Fruit fly (Drosophila melanogaster) whole organism, embryonic: ENCODE data around the gene CG42581.
"Not testable (repeated sequence)": the region's sequence is repeated elsewhere in the genome, so short reads cannot be mapped to it uniquely, and the experiment has no call there.

Source experiments
- Awh ChIP-seq: fragments of 200-800 bp; sonication (Bioruptor generic); IDR thresholded peaks from 2 replicates; pipeline ENCODE4, ENCODE4 v1.3.6; 2022; ENCODE audit warnings: missing biosample characterization, missing genetic modification characterization
- B-H1 ChIP-seq: fragments of 200-800 bp; sonication (Bioruptor generic); IDR thresholded peaks from 3 replicates; pipeline ENCODE4 v1.3.6; 2022; ENCODE audit warnings: missing biosample characterization, missing genetic modification characterization
- B-H2 ChIP-seq: fragments of 200-800 bp; sonication (Bioruptor generic); optimal IDR thresholded peaks from 2 replicates; lab custom pipeline; 2018; ENCODE audit warnings: missing biosample characterization, mild to moderate bottlenecking, missing genetic modification characterization
- C15 ChIP-seq: fragments of 200-800 bp; sonication (Bioruptor generic); IDR thresholded peaks from 3 replicates; pipeline ENCODE4 v1.3.6; 2022; ENCODE audit warnings: missing biosample characterization, missing genetic modification characterization
- CG12104 ChIP-seq: fragments of 200-800 bp; sonication (Bioruptor generic); optimal IDR thresholded peaks from 3 replicates; lab custom pipeline; 2016; ENCODE audit warnings: missing biosample characterization, missing genetic modification characterization
- CG12299 ChIP-seq: fragments of 200-800 bp; sonication (Bioruptor generic); optimal IDR thresholded peaks from 2 replicates; lab custom pipeline; 2018; ENCODE audit warnings: missing biosample characterization, mild to moderate bottlenecking, missing genetic modification characterization
- CG1602 ChIP-seq: fragments of 200-800 bp; sonication (Bioruptor generic); optimal IDR thresholded peaks from 3 replicates; lab custom pipeline; 2016; ENCODE audit warnings: missing biosample characterization, missing genetic modification characterization
- CG1603 ChIP-seq: fragments of 200-800 bp; sonication (Bioruptor generic); optimal IDR thresholded peaks from 2 replicates; lab custom pipeline; 2019; ENCODE audit warnings: missing biosample characterization, mild to moderate bottlenecking, missing genetic modification characterization, moderate library complexity
- CG16813 ChIP-seq: fragments of 200-800 bp; sonication (Bioruptor generic); IDR thresholded peaks from 3 replicates; pipeline ENCODE4 v1.3.6; 2022; ENCODE audit warnings: missing biosample characterization, missing genetic modification characterization; ENCODE audit not compliant: partially characterized antibody
- CG17912 ChIP-seq: fragments of 200-800 bp; sonication (Bioruptor generic); optimal IDR thresholded peaks from 2 replicates; lab custom pipeline; 2018; ENCODE audit warnings: missing biosample characterization, mild to moderate bottlenecking, missing genetic modification characterization
- CG34224 ChIP-seq: fragments of 200-800 bp; sonication (Bioruptor generic); IDR thresholded peaks from 3 replicates; pipeline ENCODE4 v1.3.6; 2022; ENCODE audit warnings: missing biosample characterization, missing genetic modification characterization; ENCODE audit not compliant: partially characterized antibody
- CG4282 ChIP-seq: fragments of 200-800 bp; sonication (Bioruptor generic); optimal IDR thresholded peaks from 2 replicates; lab custom pipeline; 2016; ENCODE audit warnings: missing biosample characterization, missing genetic modification characterization
- CG4424 ChIP-seq: fragments of 200-800 bp; sonication (Bioruptor generic); optimal IDR thresholded peaks from 3 replicates; lab custom pipeline; 2016; ENCODE audit warnings: missing biosample characterization, missing genetic modification characterization
- CG7372 ChIP-seq: fragments of 200-800 bp; sonication (Bioruptor generic); IDR thresholded peaks from 2 replicates; pipeline ENCODE4 v1.3.6; 2022; ENCODE audit warnings: missing biosample characterization, missing genetic modification characterization
- CG8359 ChIP-seq: fragments of 200-800 bp; sonication (Bioruptor generic); optimal IDR thresholded peaks from 2 replicates; lab custom pipeline; 2017; ENCODE audit warnings: missing biosample characterization, mild to moderate bottlenecking, missing genetic modification characterization, borderline replicate concordance
- CG8478 ChIP-seq: fragments of >200 bp; optimal IDR thresholded peaks from 2 replicates; lab custom pipeline; 2018
- CG9609 ChIP-seq: fragments of 200-800 bp; sonication (Bioruptor generic); optimal IDR thresholded peaks from 3 replicates; lab custom pipeline; 2016; ENCODE audit warnings: missing biosample characterization, missing genetic modification characterization
- CG9817 ChIP-seq: fragments of 200-800 bp; sonication (Bioruptor generic); optimal IDR thresholded peaks from 2 replicates; lab custom pipeline; 2018; ENCODE audit warnings: missing biosample characterization, mild to moderate bottlenecking, missing genetic modification characterization, moderate library complexity
- Dek ChIP-seq: fragments of 200-800 bp; sonication (Bioruptor generic); optimal IDR thresholded peaks from 3 replicates; lab custom pipeline; 2019; ENCODE audit warnings: missing biosample characterization, mild to moderate bottlenecking, missing genetic modification characterization, moderate library complexity
- Dip2 ChIP-seq: fragments of 200-800 bp; sonication (Bioruptor generic); IDR thresholded peaks from 2 replicates; pipeline ENCODE4 v1.3.6; 2022; ENCODE audit warnings: missing biosample characterization, missing genetic modification characterization
- Ets65A ChIP-seq: fragments of 200-800 bp; sonication (Bioruptor generic); peaks from one replicate; lab custom pipeline; 2016; ENCODE audit warnings: missing biosample characterization, missing genetic modification characterization
- Gug ChIP-seq: fragments of 200-800 bp; sonication (Bioruptor generic); IDR thresholded peaks from 4 replicates; pipeline ENCODE4 v1.3.6; 2022; ENCODE audit warnings: missing biosample characterization, missing genetic modification characterization
- Hmr ChIP-seq: fragments of 200-800 bp; sonication (Bioruptor generic); optimal IDR thresholded peaks from 3 replicates; lab custom pipeline; 2017; ENCODE audit warnings: mild to moderate bottlenecking, missing biosample characterization, missing genetic modification reagents, missing genetic modification characterization
- Hr51 ChIP-seq, 2 experiments: fragments of 200-800 bp; sonication (Bioruptor generic); optimal IDR thresholded peaks; 2 replicates in 1 of 2; 3 replicates in 1 of 2; lab custom pipeline; 2016 to 2018; ENCODE audit warnings: missing biosample characterization in 2 of 2, missing genetic modification characterization in 2 of 2, mild to moderate bottlenecking in 1 of 2, moderate library complexity in 1 of 2
- Lhr ChIP-seq: fragments of 200-800 bp; sonication (Bioruptor generic); optimal IDR thresholded peaks from 3 replicates; lab custom pipeline; 2017; ENCODE audit warnings: mild to moderate bottlenecking, missing biosample characterization, missing genetic modification reagents, missing genetic modification characterization
- Lpt ChIP-seq: fragments of >200 bp; optimal IDR thresholded peaks from 2 replicates; lab custom pipeline; 2018; ENCODE audit warnings: missing biosample characterization, missing genetic modification characterization
- MTF-1 ChIP-seq: fragments of 200-800 bp; sonication (Bioruptor generic); optimal IDR thresholded peaks from 2 replicates; lab custom pipeline; 2018; ENCODE audit warnings: missing biosample characterization, mild to moderate bottlenecking, missing genetic modification characterization, borderline replicate concordance
- Nf-YB ChIP-seq: fragments of 200-800 bp; sonication (Bioruptor generic); optimal IDR thresholded peaks from 3 replicates; lab custom pipeline; 2019; ENCODE audit warnings: missing biosample characterization, mild to moderate bottlenecking, missing genetic modification characterization, moderate library complexity
- Ssrp ChIP-seq: fragments of 200-800 bp; sonication (Bioruptor generic); optimal IDR thresholded peaks from 2 replicates; lab custom pipeline; 2018; ENCODE audit warnings: missing biosample characterization, mild to moderate bottlenecking, missing genetic modification characterization, moderate library complexity
- Trl ChIP-seq, 3 experiments: fragments of >200 bp in 2 of 3; fragments of 200-800 bp in 1 of 3; sonication (Bioruptor generic) in 1 of 3; optimal IDR thresholded peaks; 2 replicates in 1 of 3; 3 replicates in 2 of 3; lab custom pipeline; 2016 to 2017; ENCODE audit warnings: missing biosample characterization in 1 of 3, missing genetic modification characterization in 1 of 3
- Xbp1 ChIP-seq: fragments of 200-800 bp; sonication (Bioruptor generic); optimal IDR thresholded peaks from 3 replicates; lab custom pipeline; 2016; ENCODE audit warnings: missing biosample characterization, mild to moderate bottlenecking, missing genetic modification characterization
- amos ChIP-seq: fragments of 200-800 bp; sonication (Bioruptor generic); IDR thresholded peaks from 2 replicates; pipeline ENCODE4 v1.3.6; 2022; ENCODE audit warnings: missing biosample characterization, missing genetic modification characterization; ENCODE audit not compliant: partially characterized antibody
- cas ChIP-seq: fragments of 200-800 bp; sonication (Bioruptor generic); IDR thresholded peaks from 2 replicates; pipeline ENCODE4 v1.3.6; 2022; ENCODE audit warnings: missing biosample characterization, missing genetic modification characterization
- caup ChIP-seq: fragments of 200-800 bp; sonication (Bioruptor generic); optimal IDR thresholded peaks from 3 replicates; lab custom pipeline; 2017; ENCODE audit warnings: missing biosample characterization, mild to moderate bottlenecking, missing genetic modification characterization, moderate library complexity; ENCODE audit not compliant: severe bottlenecking
- dan ChIP-seq: fragments of 200-800 bp; sonication (Bioruptor generic); IDR thresholded peaks from 2 replicates; pipeline ENCODE4 v1.3.6; 2022; ENCODE audit warnings: missing biosample characterization, missing genetic modification characterization
- gce ChIP-seq: fragments of 200-800 bp; sonication (Bioruptor generic); IDR thresholded peaks from 3 replicates; pipeline ENCODE4 v1.3.6; 2022; ENCODE audit warnings: missing biosample characterization, missing genetic modification characterization
- lbe ChIP-seq: fragments of 200-800 bp; sonication (Bioruptor generic); optimal IDR thresholded peaks from 2 replicates; lab custom pipeline; 2016; ENCODE audit warnings: missing biosample characterization, mild to moderate bottlenecking, missing genetic modification characterization
- luna ChIP-seq: fragments of 200-800 bp; sonication (Bioruptor generic); optimal IDR thresholded peaks from 2 replicates; lab custom pipeline; 2016; ENCODE audit warnings: missing biosample characterization, missing genetic modification characterization
- mirr ChIP-seq: fragments of 200-800 bp; sonication (Bioruptor generic); optimal IDR thresholded peaks from 3 replicates; lab custom pipeline; 2018; ENCODE audit warnings: missing biosample characterization, mild to moderate bottlenecking, missing genetic modification characterization
- psq ChIP-seq: fragments of 200-800 bp; sonication (Bioruptor generic); optimal IDR thresholded peaks from 2 replicates; lab custom pipeline; 2017; ENCODE audit warnings: missing biosample characterization, missing genetic modification characterization
- pzg ChIP-seq: fragments of 200-800 bp; sonication (Bioruptor generic); optimal IDR thresholded peaks from 3 replicates; lab custom pipeline; 2018; ENCODE audit warnings: missing biosample characterization, mild to moderate bottlenecking, missing genetic modification characterization, moderate library complexity
- tx ChIP-seq: fragments of 200-800 bp; sonication (Bioruptor generic); optimal IDR thresholded peaks from 2 replicates; lab custom pipeline; 2016; ENCODE audit warnings: missing biosample characterization, missing genetic modification characterization
- wek ChIP-seq: fragments of 200-800 bp; sonication (Bioruptor generic); optimal IDR thresholded peaks from 3 replicates; lab custom pipeline; 2018; ENCODE audit warnings: missing biosample characterization, mild to moderate bottlenecking, missing genetic modification characterization, moderate library complexity
- zf30C ChIP-seq: fragments of 200-800 bp; sonication (Bioruptor generic); optimal IDR thresholded peaks from 3 replicates; lab custom pipeline; 2018; ENCODE audit warnings: missing biosample characterization, mild to moderate bottlenecking, missing genetic modification characterization

CG42581 gene

DNA sequence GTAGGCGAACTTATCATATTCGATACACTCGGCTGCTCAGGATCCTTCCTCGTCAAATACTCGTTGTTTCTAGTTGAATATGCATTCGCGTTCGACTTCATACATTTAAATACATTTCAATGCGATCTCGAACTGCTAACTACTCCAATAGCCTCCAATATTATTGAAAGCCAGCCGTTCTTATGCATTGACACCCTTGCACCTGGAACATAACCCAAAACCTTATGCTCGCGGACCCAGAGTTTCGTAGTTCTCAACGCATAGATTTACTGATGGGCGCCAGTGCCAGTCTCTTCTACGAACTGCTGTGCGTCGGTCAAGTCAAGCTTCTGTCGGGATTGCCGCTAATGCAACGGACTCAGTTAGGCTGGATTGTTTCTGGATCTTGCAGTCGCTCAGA, at the start of gene CG42581:
Gene CG42581, minus strand, starts transcription at position 101 of the 400 bp plus-strand sequence.
- not testable (repeated sequence) for TF ChIP-seq Hr51 (GFP tag; optimal IDR thresholded peaks at IDR 0.05; lab: Kevin White, UChicago); mirr (GFP tag; lab: Kevin White, UChicago); Dek
- TF ChIP-seq, all 482 proteins: peak for 0; not testable (repeated sequence) for 482

DNA sequence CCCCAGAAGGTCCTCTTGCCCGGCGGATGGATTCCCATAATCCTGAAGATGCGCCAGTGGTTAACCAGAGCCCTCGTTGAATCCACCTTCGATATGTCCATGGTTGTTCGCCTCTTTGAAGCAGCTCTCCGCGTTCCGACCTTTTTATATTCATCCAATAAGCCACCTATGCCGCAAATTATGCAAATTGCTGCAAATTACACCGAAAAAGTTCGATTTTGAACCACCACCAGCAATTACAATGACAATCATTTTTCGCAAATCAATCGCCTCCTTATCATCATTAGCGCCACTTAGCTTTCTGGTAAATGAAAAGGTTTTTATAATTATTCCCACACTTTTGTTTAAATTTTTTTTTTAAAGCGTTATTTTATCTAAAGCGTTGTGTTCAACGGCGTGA, 46.8 kb upstream of the CG42581 start, which contains the start of gene Or19a:
Gene Or19a, minus strand, starts transcription at position 101 of the 400 bp plus-strand sequence.
- not testable (repeated sequence) for TF ChIP-seq Xbp1 (GFP tag; lab: Kevin White, UChicago); CG16813; CG17912 (GFP tag; lab: Kevin White, UChicago)
- TF ChIP-seq, all 482 proteins: peak for 0; not testable (repeated sequence) for 482

DNA sequence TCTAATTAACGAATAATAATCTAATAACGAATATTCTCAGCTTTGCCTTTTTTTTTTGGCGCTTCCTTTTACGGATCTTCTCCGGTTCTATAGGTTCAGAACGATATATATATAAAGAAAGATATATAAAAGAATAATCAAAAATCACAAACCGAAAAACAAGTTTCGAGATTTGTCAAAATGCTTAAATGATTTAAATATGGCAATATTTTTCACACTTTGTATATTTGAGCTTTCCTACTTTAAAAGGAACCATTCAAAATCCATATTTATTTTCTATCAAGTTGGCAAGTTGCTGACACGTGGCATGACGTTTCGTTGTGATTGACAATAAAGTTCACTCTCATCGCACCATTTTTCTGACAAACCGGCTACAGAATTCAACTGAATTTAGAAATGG, 44.4 kb upstream of the CG42581 start, which contains the start of gene CG34332:
Gene CG34332, plus strand, starts transcription at position 301 of the 400 bp plus-strand sequence.
- TF ChIP-seq dan (no peak), psq (GFP tag; lab: Kevin White, UChicago) (no peak), CG9817 (tag; lab: Kevin White, UChicago) (no peak), CG12104 (GFP tag; lab: Kevin White, UChicago) (no peak), B-H2 (GFP tag; lab: Kevin White, UChicago) (no peak), Dip2 (GFP tag; lab: Robert Waterston, UW) (no peak), Awh (GFP tag; lab: Robert Waterston, UW) (no peak), B-H1 (no peak), Nf-YB (no peak), Gug (GFP tag; lab: Robert Waterston, UW) (no peak), amos (no peak), tx (GFP tag; lab: Kevin White, UChicago) (no peak), pzg (no peak)
- TF ChIP-seq, all 482 proteins: peak for 0

DNA sequence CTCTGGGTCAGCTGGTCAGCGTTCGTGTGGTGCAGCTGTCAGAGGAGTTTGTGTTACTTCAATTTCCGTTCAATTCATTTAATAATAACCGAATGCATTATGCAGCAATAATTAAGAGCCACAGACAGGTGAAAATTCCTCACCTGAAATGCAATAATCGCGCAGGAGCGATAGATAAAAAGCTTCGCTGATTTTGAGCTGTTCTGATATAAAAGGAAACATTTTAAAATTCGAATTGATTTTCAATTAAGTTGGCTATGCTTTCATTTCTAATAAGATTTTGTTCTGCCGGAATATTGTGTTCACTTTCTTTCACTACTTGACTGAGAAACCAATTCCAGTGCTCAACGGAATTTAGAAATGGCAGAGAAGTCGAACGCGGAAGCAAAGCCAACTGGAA, 43.2 kb upstream of the CG42581 start, which contains the start of gene CG42583:
Gene CG42583, plus strand, starts transcription at position 301 of the 400 bp plus-strand sequence.
- TF ChIP-seq CG12299 (tag; lab: Kevin White, UChicago) (no peak), CG34224 (GFP tag; lab: Robert Waterston, UW) (no peak), Hmr (GFP tag; lab: Kevin White, UChicago) (no peak), lbe (GFP tag; lab: Kevin White, UChicago) (no peak), CG8478 (lab: Kevin White, UChicago) (no peak), C15 (GFP tag; lab: Robert Waterston, UW) (no peak), CG4282 (no peak), gce (GFP tag; lab: Robert Waterston, UW) (no peak), CG4424 (GFP tag; lab: Kevin White, UChicago) (no peak), MTF-1 (GFP tag; lab: Kevin White, UChicago) (no peak), Ssrp (tag; lab: Kevin White, UChicago) (no peak), luna (GFP tag; lab: Kevin White, UChicago) (no peak), cas (no peak), CG7372 (GFP tag; lab: Robert Waterston, UW) (no peak)

DNA sequence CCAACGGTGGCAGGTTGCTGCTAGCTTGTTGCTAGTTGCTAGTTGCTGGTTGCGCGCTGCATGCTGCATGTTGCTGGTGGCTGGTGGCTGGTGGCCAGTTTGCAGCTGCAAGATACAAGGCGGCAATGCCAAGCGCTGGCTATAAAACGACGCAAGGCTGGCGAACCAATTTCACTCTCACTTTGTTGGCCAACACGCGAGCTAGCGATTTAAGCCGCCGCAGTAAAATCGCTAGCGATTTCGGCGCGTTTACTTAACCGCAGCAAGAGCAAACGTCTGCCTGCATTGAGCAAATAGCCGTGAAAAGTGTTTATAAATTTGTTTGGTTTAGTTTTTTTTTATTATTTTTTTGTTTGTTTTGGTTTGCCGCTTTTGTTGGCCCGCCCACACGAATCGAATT, 37.2 kb upstream of the CG42581 start, which contains the start of gene CG15322:
Gene CG15322, plus strand, starts transcription at position 148 of the 400 bp plus-strand sequence.
- no peak for TF ChIP-seq zf30C (GFP tag; lab: Kevin White, UChicago)
- TF ChIP-seq caup (GFP tag; lab: Kevin White, UChicago), result no peak
- TF ChIP-seq Awh (GFP tag; lab: Robert Waterston, UW), result no peak
- TF ChIP-seq Ets65A, result peak; percentile 41
- TF ChIP-seq Lpt (GFP tag; lab: Kevin White, UChicago), result no peak
- no peak for TF ChIP-seq wek (GFP tag; lab: Kevin White, UChicago)
- TF ChIP-seq CG1602 (GFP tag; lab: Kevin White, UChicago), result no peak
- no peak for TF ChIP-seq CG9609 (GFP tag; lab: Kevin White, UChicago)
- TF ChIP-seq Lhr (GFP tag; lab: Kevin White, UChicago), result no peak
- peak; percentile 98 for TF ChIP-seq CG8359
- no peak for TF ChIP-seq CG1603
- TF ChIP-seq Trl (optimal IDR thresholded peaks at IDR 0.05; lab: Kevin White, UChicago), result no peak
- TF ChIP-seq Trl (GFP tag; optimal IDR thresholded peaks at IDR 0.05; lab: Kevin White, UChicago), result no peak
- TF ChIP-seq Dek, result no peak
